Worm (Caenorhabditis elegans) whole organism, L4 larva: ENCODE results near the gene W08F4.7.

Experiments used
- ceh-44 ChIP-seq: fragments of 200-800 bp; sonication (Bioruptor generic); IDR thresholded peaks from 2 replicates; pipeline ENCODE4 v1.3.6; 2022; ENCODE audit warnings: missing genetic modification reagents, missing genetic modification characterization, missing compliant biosample characterization
- sdz-12 ChIP-seq: fragments of 200-800 bp; sonication (Bioruptor generic); optimal IDR thresholded peaks from 2 replicates; lab custom pipeline; 2018; ENCODE audit warnings: mild to moderate bottlenecking, missing genetic modification characterization, missing compliant biosample characterization

DNA sequence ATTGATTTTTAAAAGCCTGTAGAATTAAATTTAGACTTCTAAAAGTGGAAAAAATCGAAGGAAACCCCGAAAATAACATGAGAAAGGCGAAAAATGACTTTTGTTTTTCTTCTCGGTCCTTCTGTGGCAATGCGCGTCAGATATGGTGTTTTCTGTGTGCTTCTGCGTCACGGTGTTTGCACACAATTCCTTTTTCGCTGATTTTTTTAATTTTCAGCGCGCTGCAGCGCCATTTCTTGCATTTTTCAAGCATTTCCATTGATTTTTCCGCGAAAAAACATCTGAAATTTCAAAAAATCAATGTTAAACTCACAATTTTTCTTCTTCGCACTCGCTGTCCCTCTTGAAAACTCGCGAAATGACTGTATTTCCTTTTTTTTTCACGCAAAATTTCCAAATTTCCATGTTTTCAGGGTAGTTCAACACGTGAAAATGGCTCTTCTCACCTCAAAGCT lies 2.7 kb upstream of the W08F4.7 start, which contains the start of the genes cdc-37 and W08F4.3:
- no peak for TF ChIP-seq ceh-44
- no peak for TF ChIP-seq sdz-12 (GFP tag; lab: Kevin White, UChicago)
